Fruit fly (Drosophila melanogaster) whole organism, embryonic: ENCODE data around the gene Rh4.

ENCODE experiments used
- Adf1 ChIP-seq: fragments of 200-800 bp; sonication (Bioruptor generic); IDR thresholded peaks from 2 replicates; pipeline ENCODE4 v1.3.6; 2022; ENCODE audit warnings: missing biosample characterization, missing genetic modification characterization
- Bgb ChIP-seq: fragments of 200-800 bp; sonication (Bioruptor generic); IDR thresholded peaks from 2 replicates; pipeline ENCODE4 v1.3.6; 2022; ENCODE audit warnings: missing biosample characterization, missing genetic modification characterization; ENCODE audit not compliant: partially characterized antibody
- CG10979 ChIP-seq: fragments of 200-800 bp; sonication (Bioruptor generic); optimal IDR thresholded peaks from 2 replicates; lab custom pipeline; 2018; ENCODE audit warnings: missing biosample characterization, mild to moderate bottlenecking, missing genetic modification characterization, moderate library complexity
- CG11723 ChIP-seq: fragments of 200-800 bp; sonication (Bioruptor generic); optimal IDR thresholded peaks from 2 replicates; lab custom pipeline; 2017; ENCODE audit warnings: missing biosample characterization, mild to moderate bottlenecking, missing genetic modification characterization
- CG1233 ChIP-seq: fragments of 200-800 bp; sonication (Bioruptor generic); optimal IDR thresholded peaks from 4 replicates; lab custom pipeline; 2018; ENCODE audit warnings: missing biosample characterization, mild to moderate bottlenecking, missing genetic modification characterization
- CG12744 ChIP-seq: fragments of 200-800 bp; sonication (Bioruptor generic); optimal IDR thresholded peaks from 2 replicates; lab custom pipeline; 2016; ENCODE audit warnings: missing biosample characterization, missing genetic modification characterization
- CG13424 ChIP-seq: fragments of 200-800 bp; sonication (Bioruptor generic); optimal IDR thresholded peaks from 2 replicates; lab custom pipeline; 2019; ENCODE audit warnings: missing biosample characterization, mild to moderate bottlenecking, missing genetic modification characterization, moderate library complexity
- CG1529 ChIP-seq: fragments of 200-800 bp; sonication (Bioruptor generic); optimal IDR thresholded peaks from 3 replicates; lab custom pipeline; 2018; ENCODE audit warnings: missing biosample characterization, missing genetic modification characterization
- CG15514 ChIP-seq: fragments of 200-800 bp; sonication (Bioruptor generic); optimal IDR thresholded peaks from 3 replicates; lab custom pipeline; 2017; ENCODE audit warnings: missing biosample characterization, missing genetic modification characterization, mild to moderate bottlenecking, moderate library complexity, missing genetic modification reagents
- CG15696 ChIP-seq: fragments of 200-800 bp; sonication (Bioruptor generic); optimal IDR thresholded peaks from 2 replicates; lab custom pipeline; 2019; ENCODE audit warnings: missing biosample characterization, mild to moderate bottlenecking, missing genetic modification characterization, moderate library complexity
- CG17359 ChIP-seq: fragments of 200-800 bp; sonication (Bioruptor generic); optimal IDR thresholded peaks from 3 replicates; lab custom pipeline; 2018; ENCODE audit warnings: missing biosample characterization, mild to moderate bottlenecking, missing genetic modification characterization, moderate library complexity
- CG17912 ChIP-seq: fragments of 200-800 bp; sonication (Bioruptor generic); optimal IDR thresholded peaks from 2 replicates; lab custom pipeline; 2018; ENCODE audit warnings: missing biosample characterization, mild to moderate bottlenecking, missing genetic modification characterization
- CG2712 ChIP-seq: fragments of 200-800 bp; optimal IDR thresholded peaks from 3 replicates; lab custom pipeline; 2019; ENCODE audit warnings: missing biosample characterization, mild to moderate bottlenecking, missing genetic modification characterization, moderate library complexity
- CG6175 ChIP-seq: fragments of 200-800 bp; sonication (Bioruptor generic); IDR thresholded peaks from 3 replicates; pipeline ENCODE4 v1.3.6; 2022; ENCODE audit warnings: missing biosample characterization, missing genetic modification characterization
- CG6272 ChIP-seq: fragments of 200-800 bp; sonication (Bioruptor generic); IDR thresholded peaks from 2 replicates; pipeline ENCODE4 v1.3.6; 2022; ENCODE audit warnings: missing biosample characterization, missing genetic modification characterization
- CG9215 ChIP-seq: fragments of 200-800 bp; sonication (Bioruptor generic); IDR thresholded peaks from 2 replicates; pipeline ENCODE4 v1.3.6; 2022; ENCODE audit warnings: missing biosample characterization, missing genetic modification characterization
- CG9437 ChIP-seq: fragments of 200-800 bp; sonication (Bioruptor generic); optimal IDR thresholded peaks from 2 replicates; lab custom pipeline; 2018; ENCODE audit warnings: missing biosample characterization, mild to moderate bottlenecking, missing genetic modification characterization
- CG9727 ChIP-seq: fragments of 200-800 bp; sonication (Bioruptor generic); optimal IDR thresholded peaks from 3 replicates; lab custom pipeline; 2017; ENCODE audit warnings: missing biosample characterization, mild to moderate bottlenecking, missing genetic modification characterization
- Chrac-16 ChIP-seq: fragments of 200-800 bp; sonication (Bioruptor generic); optimal IDR thresholded peaks from 3 replicates; lab custom pipeline; 2016; ENCODE audit warnings: missing biosample characterization, missing genetic modification characterization
- Dip3 ChIP-seq: fragments of 200-800 bp; sonication (Bioruptor generic); optimal IDR thresholded peaks from 3 replicates; lab custom pipeline; 2016; ENCODE audit warnings: missing biosample characterization, missing genetic modification characterization
- Doc2 ChIP-seq: fragments of 200-800 bp; sonication (Bioruptor generic); IDR thresholded peaks from 2 replicates; pipeline ENCODE4 v1.3.6; 2022; ENCODE audit warnings: missing biosample characterization, missing genetic modification characterization
- Ets65A ChIP-seq: fragments of 200-800 bp; sonication (Bioruptor generic); peaks from one replicate; lab custom pipeline; 2016; ENCODE audit warnings: missing biosample characterization, missing genetic modification characterization
- Ets97D ChIP-seq: fragments of 200-800 bp; sonication (Bioruptor generic); optimal IDR thresholded peaks from 3 replicates; lab custom pipeline; 2016; ENCODE audit warnings: missing biosample characterization, missing genetic modification characterization
- GATAe ChIP-seq: fragments of 200-800 bp; sonication (Bioruptor generic); conservative IDR thresholded peaks from 2 replicates; pipeline ENCODE4 v1.3.6; 2022; ENCODE audit warnings: missing biosample characterization, missing genetic modification characterization
- Hr3 ChIP-seq: fragments of 200-800 bp; sonication (Bioruptor generic); optimal IDR thresholded peaks from 3 replicates; lab custom pipeline; 2016; ENCODE audit warnings: missing biosample characterization, missing genetic modification characterization
- Hr78 ChIP-seq, 2 experiments: fragments of 200-800 bp in 1 of 2; fragments of >200 bp in 1 of 2; sonication (Bioruptor generic) in 1 of 2; optimal IDR thresholded peaks; 2 replicates each; lab custom pipeline; 2017 to 2019; ENCODE audit warnings: missing biosample characterization in 2 of 2, missing genetic modification characterization in 2 of 2, mild to moderate bottlenecking in 1 of 2, moderate library complexity in 1 of 2
- Jarid2 ChIP-seq: fragments of 200-800 bp; sonication (Bioruptor generic); optimal IDR thresholded peaks from 3 replicates; lab custom pipeline; 2017; ENCODE audit warnings: mild to moderate bottlenecking, missing biosample characterization, missing genetic modification reagents, missing genetic modification characterization
- Lpt ChIP-seq: fragments of >200 bp; optimal IDR thresholded peaks from 2 replicates; lab custom pipeline; 2018; ENCODE audit warnings: missing biosample characterization, missing genetic modification characterization
- NC2β ChIP-seq: fragments of 200-800 bp; sonication (Bioruptor generic); optimal IDR thresholded peaks from 2 replicates; lab custom pipeline; 2016; ENCODE audit warnings: missing biosample characterization, missing genetic modification characterization
- NK7.1 ChIP-seq: fragments of 200-800 bp; sonication (Bioruptor generic); optimal IDR thresholded peaks from 3 replicates; lab custom pipeline; 2016; ENCODE audit warnings: missing biosample characterization, missing genetic modification characterization
- Ravus ChIP-seq: fragments of 200-800 bp; sonication (Bioruptor generic); IDR thresholded peaks from 2 replicates; pipeline ENCODE4 v1.3.6; 2022; ENCODE audit warnings: missing biosample characterization, missing genetic modification characterization
- ab ChIP-seq: fragments of 200-800 bp; sonication (Bioruptor generic); optimal IDR thresholded peaks from 2 replicates; lab custom pipeline; 2016; ENCODE audit warnings: missing biosample characterization, missing genetic modification characterization
- cg ChIP-seq: fragments of 200-800 bp; sonication (Bioruptor generic); optimal IDR thresholded peaks from 3 replicates; lab custom pipeline; 2019; ENCODE audit warnings: missing biosample characterization, mild to moderate bottlenecking, missing genetic modification characterization, moderate library complexity
- chif ChIP-seq, 2 experiments: fragments of 200-800 bp; sonication (Bioruptor generic); optimal IDR thresholded peaks; 3 replicates each; lab custom pipeline; 2016; ENCODE audit warnings: missing biosample characterization in 2 of 2, missing genetic modification characterization in 2 of 2
- crp ChIP-seq, 2 experiments: fragments of 200-800 bp; sonication (Bioruptor generic); optimal IDR thresholded peaks; 2 replicates in 1 of 2; 3 replicates in 1 of 2; lab custom pipeline; 2017; ENCODE audit warnings: missing biosample characterization in 2 of 2, missing genetic modification characterization in 2 of 2, mild to moderate bottlenecking in 1 of 2, moderate library complexity in 1 of 2
- disco-r ChIP-seq: fragments of 200-800 bp; sonication (Bioruptor generic); optimal IDR thresholded peaks from 2 replicates; lab custom pipeline; 2016; ENCODE audit warnings: missing biosample characterization, missing genetic modification characterization
- fd96Cb ChIP-seq: fragments of 200-800 bp; sonication (Bioruptor generic); optimal IDR thresholded peaks from 2 replicates; lab custom pipeline; 2018; ENCODE audit warnings: missing biosample characterization, mild to moderate bottlenecking, missing genetic modification characterization, moderate library complexity
- gcm ChIP-seq: fragments of 200-800 bp; sonication (Bioruptor generic); optimal IDR thresholded peaks from 2 replicates; lab custom pipeline; 2019; ENCODE audit warnings: missing biosample characterization, mild to moderate bottlenecking, missing genetic modification characterization, moderate library complexity
- grn ChIP-seq: fragments of 200-800 bp; sonication (Bioruptor generic); optimal IDR thresholded peaks from 3 replicates; lab custom pipeline; 2017; ENCODE audit warnings: missing biosample characterization, missing genetic modification characterization
- insv ChIP-seq, 2 experiments: fragments of 200-800 bp; sonication (Bioruptor generic); optimal IDR thresholded peaks; 3 replicates each; lab custom pipeline; 2016 to 2018; ENCODE audit warnings: missing biosample characterization in 2 of 2, missing genetic modification characterization in 2 of 2
- inv ChIP-seq: fragments of 200-800 bp; sonication (Bioruptor generic); IDR thresholded peaks from 2 replicates; pipeline ENCODE4 v1.3.6; 2022; ENCODE audit warnings: missing biosample characterization, missing genetic modification characterization; ENCODE audit not compliant: partially characterized antibody
- jing ChIP-seq: fragments of 200-800 bp; sonication (Bioruptor generic); optimal IDR thresholded peaks from 2 replicates; lab custom pipeline; 2018; ENCODE audit warnings: missing biosample characterization, mild to moderate bottlenecking, missing genetic modification characterization
- mam ChIP-seq: fragments of 200-800 bp; sonication (Bioruptor generic); optimal IDR thresholded peaks from 3 replicates; lab custom pipeline; 2016; ENCODE audit warnings: missing biosample characterization, missing genetic modification characterization
- org-1 ChIP-seq: fragments of 200-800 bp; sonication (Bioruptor generic); optimal IDR thresholded peaks from 2 replicates; lab custom pipeline; 2017; ENCODE audit warnings: missing biosample characterization, missing genetic modification characterization
- otp ChIP-seq: fragments of 200-800 bp; sonication (Bioruptor generic); IDR thresholded peaks from 3 replicates; pipeline ENCODE4, ENCODE4 v1.3.6; 2022; ENCODE audit warnings: missing biosample characterization, missing genetic modification characterization
- pita ChIP-seq: fragments of 200-800 bp; sonication (Bioruptor generic); optimal IDR thresholded peaks from 2 replicates; lab custom pipeline; 2017; ENCODE audit warnings: missing biosample characterization, mild to moderate bottlenecking, missing genetic modification characterization
- ranshi ChIP-seq: fragments of 200-800 bp; sonication (Bioruptor generic); IDR thresholded peaks from 2 replicates; pipeline ENCODE4 v1.3.6; 2022; ENCODE audit warnings: missing biosample characterization, missing genetic modification characterization
- salm ChIP-seq: fragments of 200-800 bp; sonication (Bioruptor generic); optimal IDR thresholded peaks from 2 replicates; lab custom pipeline; 2018; ENCODE audit warnings: missing biosample characterization, mild to moderate bottlenecking, missing genetic modification characterization
- sisA ChIP-seq: fragments of 200-800 bp; sonication (Bioruptor generic); IDR thresholded peaks from 2 replicates; pipeline ENCODE4 v1.3.6; 2022; ENCODE audit warnings: missing biosample characterization, missing genetic modification characterization
- so ChIP-seq: fragments of 200-800 bp; sonication (Bioruptor generic); IDR thresholded peaks from 3 replicates; pipeline ENCODE4 v1.3.6; 2022; ENCODE audit warnings: missing biosample characterization, missing genetic modification characterization
- wdn ChIP-seq: fragments of 200-800 bp; sonication (Bioruptor generic); IDR thresholded peaks from 2 replicates; pipeline ENCODE4 v1.3.6; 2022; ENCODE audit warnings: missing biosample characterization, missing genetic modification characterization

Gene Rh4

dm6 chr3L:16808139-16808538 is 54.2 kb downstream of the Rh4 start (continued):
- peak; percentile 89 for TF ChIP-seq Ets97D (GFP tag; lab: Kevin White, UChicago)
- TF ChIP-seq otp (GFP tag; lab: Robert Waterston, UW), result no peak
- no peak for TF ChIP-seq cg (GFP tag; lab: Kevin White, UChicago)
- peak; percentile 27 for TF ChIP-seq NC2β (GFP tag; lab: Kevin White, UChicago)
- TF ChIP-seq Jarid2 (GFP tag; lab: Kevin White, UChicago), result no peak
- no peak for TF ChIP-seq NK7.1
- TF ChIP-seq Ets65A (GFP tag; lab: Kevin White, UChicago), result peak; percentile 75
- no peak for TF ChIP-seq CG15696
- TF ChIP-seq CG1233 (GFP tag; lab: Kevin White, UChicago), result no peak
- peak; percentile 55 for TF ChIP-seq Bgb (GFP tag; lab: Robert Waterston, UW)
- TF ChIP-seq org-1 (GFP tag; lab: Kevin White, UChicago), result no peak
- TF ChIP-seq CG2712 (tag; lab: Kevin White, UChicago), result peak; percentile 47
- no peak for TF ChIP-seq jing (GFP tag; lab: Kevin White, UChicago)
- TF ChIP-seq Lpt, result no peak
- TF ChIP-seq inv (GFP tag; lab: Robert Waterston, UW), result peak; percentile 26; the same call in 1 of the 2 replicates
- TF ChIP-seq CG13424 (tag; lab: Kevin White, UChicago), result no peak
- TF ChIP-seq CG15514, result peak; percentile 62
- TF ChIP-seq so (GFP tag; lab: Robert Waterston, UW), result no peak
- TF ChIP-seq ranshi (GFP tag; lab: Robert Waterston, UW), result no peak
- TF ChIP-seq chif (GFP tag; optimal IDR thresholded peaks at IDR 0.05; lab: Kevin White, UChicago), result peak in 1 of 2 experiments; percentile 32
- TF ChIP-seq CG9727 (GFP tag; lab: Kevin White, UChicago), result no peak
- no peak for TF ChIP-seq Doc2 (GFP tag; lab: Robert Waterston, UW)
- TF ChIP-seq insv (GFP tag; optimal IDR thresholded peaks at IDR 0.05; lab: Kevin White, UChicago), result peak in 1 of 2 experiments; percentile 4
- TF ChIP-seq CG6175, result no peak
- no peak for TF ChIP-seq CG6272 (GFP tag; lab: Robert Waterston, UW)
- TF ChIP-seq pita (GFP tag; lab: Kevin White, UChicago), result no peak
- TF ChIP-seq CG1529 (GFP tag; lab: Kevin White, UChicago), result no peak
- peak in 1 of 2 experiments; percentile 32 for TF ChIP-seq crp (GFP tag; optimal IDR thresholded peaks at IDR 0.05; lab: Kevin White, UChicago)
- TF ChIP-seq disco-r (GFP tag; lab: Kevin White, UChicago), result no peak
- no peak for TF ChIP-seq gcm
- TF ChIP-seq wdn (GFP tag; lab: Robert Waterston, UW), result no peak
- no peak for TF ChIP-seq Hr3 (GFP tag; lab: Kevin White, UChicago)
- TF ChIP-seq fd96Cb (tag; lab: Kevin White, UChicago), result no peak
- no peak for TF ChIP-seq CG9215
- TF ChIP-seq Ravus, result no peak
- TF ChIP-seq Chrac-16 (GFP tag; lab: Kevin White, UChicago), result no peak
- TF ChIP-seq Adf1 (GFP tag; lab: Robert Waterston, UW), result peak; percentile 10; the same call in 1 of the 2 replicates
- no peak for TF ChIP-seq grn
- TF ChIP-seq CG17912, result no peak
- no peak for TF ChIP-seq salm (tag; lab: Kevin White, UChicago)
- TF ChIP-seq Hr78 (GFP tag; optimal IDR thresholded peaks at IDR 0.05; lab: Kevin White, UChicago), result no peak
- no peak for TF ChIP-seq CG17359 (tag; lab: Kevin White, UChicago)
- no peak for TF ChIP-seq CG9437 (GFP tag; lab: Kevin White, UChicago)
- TF ChIP-seq sisA (GFP tag; lab: Robert Waterston, UW), result no peak
- TF ChIP-seq CG11723 (GFP tag; lab: Kevin White, UChicago), result no peak
- TF ChIP-seq GATAe (GFP tag; lab: Robert Waterston, UW), result peak; percentile 44; the same call in 1 of the 2 replicates
- TF ChIP-seq CG10979 (tag; lab: Kevin White, UChicago), result no peak
- TF ChIP-seq Dip3, result no peak
- TF ChIP-seq ab (GFP tag; lab: Kevin White, UChicago), result no peak
- peak; percentile 11 for TF ChIP-seq CG12744
- TF ChIP-seq mam (GFP tag; lab: Kevin White, UChicago), result peak; percentile 11
